Fruit fly (Drosophila melanogaster) whole organism, adult: Measurements from ENCODE around the gene CG43116.

Source experiments
- CG11617 ChIP-seq: fragments of 200-800 bp; sonication (Bioruptor generic); optimal IDR thresholded peaks from 2 replicates; lab custom pipeline; 2017; ENCODE audit warnings: mild to moderate bottlenecking, missing biosample characterization, missing genetic modification reagents, missing genetic modification characterization
- CG12768 ChIP-seq: fragments of 200-800 bp; sonication (Bioruptor generic); optimal IDR thresholded peaks from 2 replicates; lab custom pipeline; 2017; ENCODE audit warnings: missing biosample characterization, missing genetic modification characterization, mild to moderate bottlenecking, moderate library complexity, missing genetic modification reagents
- CG1620 ChIP-seq: fragments of 200-800 bp; sonication (Bioruptor generic); optimal IDR thresholded peaks from 2 replicates; lab custom pipeline; 2016; ENCODE audit warnings: missing biosample characterization, missing genetic modification characterization
- CG33017 ChIP-seq: fragments of 200-800 bp; sonication (Bioruptor generic); optimal IDR thresholded peaks from 2 replicates; lab custom pipeline; 2018; ENCODE audit warnings: missing biosample characterization, mild to moderate bottlenecking, missing genetic modification characterization, moderate library complexity
- CG5204 ChIP-seq: fragments of 200-800 bp; sonication (Bioruptor generic); optimal IDR thresholded peaks from 2 replicates; lab custom pipeline; 2016; ENCODE audit warnings: missing biosample characterization, missing genetic modification characterization
- CG7045 ChIP-seq: fragments of 200-800 bp; sonication (Bioruptor generic); optimal IDR thresholded peaks from 2 replicates; lab custom pipeline; 2017; ENCODE audit warnings: missing biosample characterization, mild to moderate bottlenecking, missing genetic modification characterization
- CG7101 ChIP-seq: fragments of 200-800 bp; sonication (Bioruptor generic); optimal IDR thresholded peaks from 2 replicates; lab custom pipeline; 2018; ENCODE audit warnings: missing biosample characterization, mild to moderate bottlenecking, missing genetic modification characterization, moderate library complexity
- Clk ChIP-seq: fragments of 200-800 bp; sonication (Bioruptor generic); optimal IDR thresholded peaks from 2 replicates; lab custom pipeline; 2017; ENCODE audit warnings: missing biosample characterization, missing genetic modification characterization
- Hr96 ChIP-seq: fragments of 200-800 bp; sonication (Bioruptor generic); optimal IDR thresholded peaks from 2 replicates; lab custom pipeline; 2016; ENCODE audit warnings: missing biosample characterization, missing genetic modification characterization
- Mnt ChIP-seq: fragments of 200-800 bp; sonication (Bioruptor generic); optimal IDR thresholded peaks from 2 replicates; lab custom pipeline; 2016; ENCODE audit warnings: missing biosample characterization, mild to moderate bottlenecking, missing genetic modification characterization
- bab1 ChIP-seq: fragments of 200-800 bp; sonication (Bioruptor generic); optimal IDR thresholded peaks from 3 replicates; lab custom pipeline; 2019; ENCODE audit warnings: missing biosample characterization, mild to moderate bottlenecking, missing genetic modification characterization, moderate library complexity
- cic ChIP-seq: fragments of 200-800 bp; sonication (Bioruptor generic); optimal IDR thresholded peaks from 2 replicates; lab custom pipeline; 2017; ENCODE audit warnings: missing biosample characterization, mild to moderate bottlenecking, missing genetic modification characterization, moderate library complexity
- cnc ChIP-seq, 2 experiments: fragments of >200 bp; optimal IDR thresholded peaks; 2 replicates each; lab custom pipeline; 2017
- ovo ChIP-seq: fragments of 200-800 bp; sonication (Bioruptor generic); optimal IDR thresholded peaks from 2 replicates; lab custom pipeline; 2016; ENCODE audit warnings: missing biosample characterization, missing genetic modification characterization
- pad ChIP-seq: fragments of 200-800 bp; sonication (Bioruptor generic); optimal IDR thresholded peaks from 3 replicates; lab custom pipeline; 2017; ENCODE audit warnings: missing biosample characterization, missing genetic modification characterization, mild to moderate bottlenecking, moderate library complexity, missing genetic modification reagents
- tj ChIP-seq: fragments of 200-800 bp; sonication (Bioruptor generic); optimal IDR thresholded peaks from 3 replicates; lab custom pipeline; 2017; ENCODE audit warnings: missing biosample characterization, mild to moderate bottlenecking, missing genetic modification characterization, moderate library complexity
- toe ChIP-seq: fragments of 200-800 bp; sonication (Bioruptor generic); optimal IDR thresholded peaks from 2 replicates; lab custom pipeline; 2016; ENCODE audit warnings: missing biosample characterization, missing genetic modification characterization

Gene CG43116

DNA sequence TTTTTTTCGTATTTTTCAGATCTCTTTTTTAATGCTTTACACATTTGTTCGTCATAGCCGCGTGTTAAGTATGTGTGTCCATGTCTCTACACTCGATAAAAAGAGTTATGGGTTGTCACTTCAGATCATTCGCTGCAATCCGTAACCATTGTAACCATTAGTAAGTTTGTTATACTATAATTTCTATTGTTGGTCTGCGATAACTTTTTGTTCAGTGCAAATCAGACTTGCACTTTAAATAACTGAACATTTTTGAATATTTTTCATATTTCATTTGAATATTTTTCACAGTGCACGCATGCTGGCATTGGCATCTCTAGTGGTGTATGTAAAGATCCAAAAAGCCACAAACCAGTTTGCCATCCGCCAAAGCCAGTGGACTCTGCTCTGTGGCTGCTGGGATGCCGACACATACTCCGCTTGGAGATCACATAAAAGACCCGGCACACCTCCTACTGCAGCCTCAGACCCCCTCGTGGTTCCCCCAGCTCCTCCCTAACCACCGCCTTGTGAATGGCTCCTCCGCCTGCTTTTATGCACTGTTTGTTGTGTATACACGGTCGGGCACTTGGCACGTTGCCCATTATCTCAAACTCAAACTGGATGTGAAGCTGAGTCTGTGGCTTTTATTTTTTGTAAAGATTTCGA is 12.2 kb upstream of the CG43116 start:
- TF ChIP-seq cnc (optimal IDR thresholded peaks at IDR 0.05; lab: Kevin White, UChicago) (no peak), pad (no peak), bab1 (GFP tag; lab: Kevin White, UChicago) (no peak), CG7101 (tag; lab: Kevin White, UChicago) (no peak)

dm6 chr3R:26007964-26008868 is 11.4 kb upstream of the CG43116 start:
- peak; percentile 21 for TF ChIP-seq cic (GFP tag; lab: Kevin White, UChicago)
- TF ChIP-seq Hr96: no peak
- no peak for TF ChIP-seq CG7101 (tag; lab: Kevin White, UChicago)
- peak; percentile 100 for TF ChIP-seq tj (GFP tag; lab: Kevin White, UChicago)
- TF ChIP-seq CG12768: peak; percentile 76
- no peak for TF ChIP-seq Clk (GFP tag; lab: Kevin White, UChicago)
- no peak for TF ChIP-seq toe (GFP tag; lab: Kevin White, UChicago)
- TF ChIP-seq pad: peak; percentile 82
- TF ChIP-seq ovo (GFP tag; lab: Kevin White, UChicago): peak; percentile 3

DNA sequence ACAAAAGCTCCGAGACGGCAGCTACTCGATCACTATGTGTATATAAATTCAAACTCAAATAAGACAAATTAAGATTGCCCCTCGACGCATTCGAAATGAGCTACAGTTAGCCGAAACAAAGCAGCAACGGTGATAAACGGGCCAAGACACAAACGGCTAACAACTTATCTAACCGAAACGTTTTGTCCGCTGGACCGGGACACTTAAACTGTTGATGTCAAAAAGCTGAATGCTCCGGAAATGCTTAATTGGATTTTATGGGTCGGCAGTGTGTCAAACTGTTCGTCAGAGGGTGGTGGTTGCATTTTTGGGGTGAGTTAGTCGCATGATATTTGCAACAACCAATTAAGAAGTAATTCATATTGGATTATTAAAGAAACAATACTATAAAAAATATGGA is 10.5 kb upstream of the CG43116 start:
- no peak for TF ChIP-seq pad

DNA sequence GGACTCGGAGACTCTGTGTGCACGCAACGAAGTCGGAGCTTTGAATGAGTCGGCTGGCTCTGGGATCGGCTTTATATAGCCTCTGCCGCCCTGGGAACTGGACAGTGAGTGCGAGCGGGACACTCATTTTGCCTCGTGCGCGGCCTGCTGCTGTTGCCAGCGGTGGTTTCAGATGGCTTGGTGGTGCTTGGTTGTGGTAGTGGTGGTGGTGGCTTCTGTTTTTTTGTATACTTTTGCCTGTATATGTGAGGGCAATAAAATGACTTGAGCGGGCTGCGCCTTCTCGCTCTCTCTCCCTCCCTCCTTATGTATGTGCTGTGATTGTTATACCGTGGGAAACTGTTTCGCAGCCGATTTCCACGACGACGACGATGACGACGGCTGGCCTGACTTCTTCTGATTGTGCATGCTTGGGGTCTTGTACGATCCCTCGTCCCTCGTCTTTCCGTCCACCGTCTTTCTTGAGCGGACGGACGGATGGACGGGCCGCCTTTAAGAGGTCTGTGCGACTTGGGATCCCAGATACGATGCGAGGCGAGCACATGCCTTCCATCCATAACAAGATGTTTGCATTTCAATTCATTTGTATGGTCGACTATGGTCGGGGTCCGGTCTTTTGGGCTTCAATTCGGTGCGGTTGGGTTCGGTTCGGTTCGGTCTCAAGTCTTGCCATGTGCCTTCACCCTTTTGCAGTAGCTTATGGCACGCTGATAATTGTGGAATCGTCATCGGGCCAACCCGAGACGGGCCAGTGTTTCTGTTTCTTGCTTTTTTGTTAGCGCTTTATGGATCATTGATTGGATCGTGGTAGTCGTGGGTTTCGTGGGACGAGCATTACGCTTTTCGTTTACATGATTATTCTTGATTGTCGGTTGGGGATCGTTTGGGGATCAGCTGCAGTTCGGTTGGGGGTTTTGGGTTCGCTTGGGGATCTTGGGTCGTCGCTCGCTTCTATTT is 9.5 kb upstream of the CG43116 start:
- TF ChIP-seq cic (GFP tag; lab: Kevin White, UChicago): no peak
- TF ChIP-seq tj (GFP tag; lab: Kevin White, UChicago): peak; percentile 79
- peak; percentile 31 for TF ChIP-seq Mnt
- TF ChIP-seq CG12768: peak; percentile 46

dm6 chr3R:26005619-26005977 is 8.8 kb upstream of the CG43116 start:
- no peak for TF ChIP-seq CG12768
- TF ChIP-seq Clk (GFP tag; lab: Kevin White, UChicago): no peak
- TF ChIP-seq CG5204 (GFP tag; lab: Kevin White, UChicago): no peak
- no peak for TF ChIP-seq CG7101 (tag; lab: Kevin White, UChicago)
- TF ChIP-seq CG7045 (GFP tag; lab: Kevin White, UChicago): no peak
- TF ChIP-seq Mnt: no peak
- no peak for TF ChIP-seq cnc (optimal IDR thresholded peaks at IDR 0.05; lab: Kevin White, UChicago)
- no peak for TF ChIP-seq toe (GFP tag; lab: Kevin White, UChicago)
- no peak for TF ChIP-seq CG1620 (GFP tag; lab: Kevin White, UChicago)
- no peak for TF ChIP-seq CG33017
- TF ChIP-seq cic (GFP tag; lab: Kevin White, UChicago): no peak

DNA sequence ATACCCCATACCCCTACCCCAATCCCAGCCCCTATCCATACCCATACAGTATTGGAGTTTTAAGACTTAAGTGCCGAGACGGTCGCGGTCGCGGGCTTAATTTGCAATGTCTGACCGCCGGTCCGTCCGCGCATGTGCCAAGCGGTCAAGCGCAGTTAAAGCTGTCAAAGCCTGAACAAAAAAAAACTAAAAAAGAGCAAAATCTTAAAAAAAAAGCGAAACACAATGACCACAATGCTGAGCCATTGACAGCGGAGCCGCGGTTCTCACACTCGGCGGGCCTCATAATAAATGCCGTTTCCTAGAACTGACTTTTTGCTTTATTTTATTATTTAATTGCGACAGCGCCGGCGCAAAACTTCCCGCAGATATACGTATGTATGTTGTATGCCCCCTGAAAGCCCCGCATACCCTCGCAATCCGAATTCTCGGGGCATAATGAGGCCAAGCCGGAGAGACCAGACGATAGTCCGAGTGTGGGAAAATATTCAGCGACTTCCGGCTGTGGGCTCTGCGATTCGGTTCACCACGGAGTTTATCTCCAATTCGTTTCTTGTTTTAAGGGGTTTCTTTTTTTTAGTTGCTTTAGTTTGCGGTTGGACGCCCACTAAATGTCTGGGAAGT is 7.7 kb upstream of the CG43116 start:
- TF ChIP-seq CG7101 (tag; lab: Kevin White, UChicago) (no peak), tj (GFP tag; lab: Kevin White, UChicago) (peak; percentile 42)

DNA sequence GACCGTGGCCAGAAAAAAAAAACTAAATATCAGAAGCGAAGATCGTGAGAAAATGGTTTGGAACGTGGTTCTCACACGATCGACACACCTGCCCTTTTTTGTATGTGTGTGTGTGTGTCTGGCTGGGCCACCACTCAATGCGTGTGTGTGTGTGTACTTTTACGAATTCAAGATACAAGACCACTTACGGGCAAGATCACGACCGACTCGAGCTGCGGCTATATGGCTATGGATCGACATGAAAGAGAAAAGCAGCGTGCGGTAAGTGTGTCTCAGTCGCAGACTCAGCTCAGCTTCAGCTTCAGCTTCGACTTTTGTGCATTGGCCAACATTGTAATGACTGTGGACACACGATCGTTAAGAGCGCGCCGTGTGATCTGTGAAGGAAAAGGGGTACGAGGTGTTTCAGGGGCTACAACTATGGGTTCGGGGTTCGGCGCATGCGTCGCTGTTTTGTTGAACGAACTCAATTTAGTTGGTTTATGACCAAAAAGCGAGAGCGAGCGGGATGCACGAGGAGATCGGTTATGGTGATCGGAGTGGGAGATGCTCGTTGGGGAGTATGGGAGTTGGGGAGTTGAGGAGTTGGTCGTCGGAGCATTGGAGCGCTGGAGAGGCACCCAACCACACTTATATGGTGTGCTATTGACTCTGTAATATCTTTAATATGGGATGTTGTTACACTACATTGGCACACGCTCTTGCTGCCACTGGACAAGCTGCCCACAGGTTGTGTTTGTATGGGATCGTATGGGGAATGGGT is 6.0 kb upstream of the CG43116 start:
- TF ChIP-seq Mnt (no peak), CG11617 (GFP tag; lab: Kevin White, UChicago) (no peak), pad (no peak), CG7101 (tag; lab: Kevin White, UChicago) (no peak), bab1 (GFP tag; lab: Kevin White, UChicago) (no peak), tj (GFP tag; lab: Kevin White, UChicago) (no peak)
